Fruit fly (Drosophila melanogaster) whole organism, larva: Measurements from ENCODE around the gene mthl5.

ENCODE experiments used
- noc ChIP-seq: fragments of 200-800 bp; sonication (Bioruptor generic); optimal IDR thresholded peaks from 3 replicates; lab custom pipeline; 2019; ENCODE audit warnings: missing biosample characterization, mild to moderate bottlenecking, missing genetic modification characterization, moderate library complexity

mthl5 gene

dm6 chr3R:11887114-11888037 lies at the start of gene mthl5:
mthl5 (minus strand) TSS chr3R:11887168.
- TF ChIP-seq noc = peak; percentile 56

- TF ChIP-seq noc = no peak
These were observed 46.9 kb upstream of the mthl5 start for dm6 chr3R:11933903-11934302.

dm6 chr3R:11930962-11931361 lies 44.0 kb upstream of the mthl5 start, which contains the start of gene CG14731:
CG14731 (plus strand) TSS chr3R:11931262.
- no peak for TF ChIP-seq noc

dm6 chr3R:11920605-11921004 lies 33.6 kb upstream of the mthl5 start:
- no peak for TF ChIP-seq noc

dm6 chr3R:11902893-11903292 lies 15.9 kb upstream of the mthl5 start:
- TF ChIP-seq noc = no peak

- no peak for TF ChIP-seq noc
These were observed 10.3 kb upstream of the mthl5 start, which contains the start of gene CG34307 for dm6 chr3R:11897282-11897681. CG34307 (plus strand) TSS chr3R:11897582.

dm6 chr3R:11893197-11893596 lies 6.2 kb upstream of the mthl5 start, which contains the start of gene Dnali1:
Dnali1 (minus strand) TSS chr3R:11893297.
- no peak for TF ChIP-seq noc

- no peak for TF ChIP-seq noc
These were observed 1.1 kb upstream of the mthl5 start for dm6 chr3R:11888038-11888567.

- TF ChIP-seq noc = no peak
These were observed 3.8 kb downstream of the mthl5 start for dm6 chr3R:11883129-11883528.

dm6 chr3R:11882506-11882953 lies 4.4 kb downstream of the mthl5 start, which contains the start of the genes CG6962 and CG31368:
CG6962 (minus strand) TSS chr3R:11882534.
CG31368 (plus strand) TSS chr3R:11882790.
- no peak for TF ChIP-seq noc

- TF ChIP-seq noc = no peak
These were observed 9.8 kb downstream of the mthl5 start, which contains the start of gene sad for dm6 chr3R:11877162-11877561. sad (plus strand) TSS chr3R:11877235.

- TF ChIP-seq noc = no peak
These were observed 10.2 kb downstream of the mthl5 start for dm6 chr3R:11876750-11877149.

- TF ChIP-seq noc = no peak
These were observed 14.3 kb downstream of the mthl5 start for dm6 chr3R:11872692-11873091.

- no peak for TF ChIP-seq noc
These were observed 16.8 kb downstream of the mthl5 start for dm6 chr3R:11870135-11870534.

dm6 chr3R:11869675-11870074 lies 17.3 kb downstream of the mthl5 start:
- no peak for TF ChIP-seq noc

dm6 chr3R:11869169-11869568 lies 17.8 kb downstream of the mthl5 start, which contains the start of gene CG6959:
CG6959 (minus strand) TSS chr3R:11869460.
- TF ChIP-seq noc = no peak

dm6 chr3R:11868562-11868961 lies 18.4 kb downstream of the mthl5 start:
- no peak for TF ChIP-seq noc

dm6 chr3R:11865132-11865531 lies 21.8 kb downstream of the mthl5 start:
- TF ChIP-seq noc = no peak
